Worm (Caenorhabditis elegans): ENCODE measurements around the gene T14F9.2.

- no peak for TF ChIP-seq madf-2 (tag; optimal IDR thresholded peaks at IDR 0.05)
- no peak for TF ChIP-seq pha-4 (tag; optimal IDR thresholded peaks at IDR 0.05)
- TF ChIP-seq ztf-16 (tag; optimal IDR thresholded peaks at IDR 0.05) = no peak
- TF ChIP-seq elt-2 (tag; optimal IDR thresholded peaks at IDR 0.05) = no peak
- no peak for TF ChIP-seq pax-1 (tag; optimal IDR thresholded peaks at IDR 0.05)
- no peak for TF ChIP-seq unc-55 (GFP tag; optimal IDR thresholded peaks at IDR 0.05)
- no peak for TF ChIP-seq ceh-31 (tag; optimal IDR thresholded peaks at IDR 0.05)
- TF ChIP-seq ama-1 (optimal IDR thresholded peaks at IDR 0.05) = no peak
- TF ChIP-seq ahr-1 (tag; optimal IDR thresholded peaks at IDR 0.05) = no peak
- no peak for TF ChIP-seq C08G9.2 (tag; optimal IDR thresholded peaks at IDR 0.05)
- no peak for TF ChIP-seq fkh-10 (GFP tag; optimal IDR thresholded peaks at IDR 0.05)
- no peak for TF ChIP-seq sox-4 (tag; optimal IDR thresholded peaks at IDR 0.05)
- no peak for TF ChIP-seq ceh-9 (tag; optimal IDR thresholded peaks at IDR 0.05)
These were observed 29.2 kb upstream of the T14F9.2 start, which contains the start of gene T24C12.4 for ce11 chrX:2204963-2205362.

Measured in whole organism, late embryonic.